Fruit fly (Drosophila melanogaster): Measurements from ENCODE around the gene CG17806.
A peak's percentile ranks its signal among the peaks of the same experiment; 100 is the strongest.

CG17806 gene

dm6 chr3R:17810951-17811706, 8.1 kb upstream of the CG17806 start, which contains the start of the genes Alg1 and tinc (continued):
- peak; percentile 33 for TF ChIP-seq tin (GFP tag; optimal IDR thresholded peaks at IDR 0.05)
- TF ChIP-seq gsb-n (tag; optimal IDR thresholded peaks at IDR 0.05) = peak; percentile 52
- TF ChIP-seq CG33557 (GFP tag; optimal IDR thresholded peaks at IDR 0.05) = peak; percentile 55
- TF ChIP-seq sug (tag; optimal IDR thresholded peaks at IDR 0.05) = peak; percentile 84
- peak; percentile 64 for TF ChIP-seq trem (tag; optimal IDR thresholded peaks at IDR 0.05)
- TF ChIP-seq Meics (GFP tag; optimal IDR thresholded peaks at IDR 0.05) = peak; percentile 67
- no peak for TF ChIP-seq ro (GFP tag; IDR thresholded peaks at IDR 0.05)
- 0 out of 2 replicates have a peak, but pooled peaks have one; percentile 26 for TF ChIP-seq ranshi (GFP tag; IDR thresholded peaks at IDR 0.05)
- peak; percentile 21 for TF ChIP-seq kay (GFP tag; optimal IDR thresholded peaks at IDR 0.05)
- TF ChIP-seq Adf1 (GFP tag; IDR thresholded peaks at IDR 0.05) = no peak
- peak; percentile 73 for TF ChIP-seq CG10543 (GFP tag; optimal IDR thresholded peaks at IDR 0.05)
- TF ChIP-seq CG15269 (tag; optimal IDR thresholded peaks at IDR 0.05) = peak; percentile 83
- no peak for TF ChIP-seq ac (GFP tag; optimal IDR thresholded peaks at IDR 0.05)
- no peak for TF ChIP-seq nerfin-2 (GFP tag; IDR thresholded peaks at IDR 0.05; ENCODE audit: partially characterized antibody)
- TF ChIP-seq CG17328 (GFP tag; IDR thresholded peaks at IDR 0.05) = no peak
- peak; percentile 60 for TF ChIP-seq CG1603 (tag; optimal IDR thresholded peaks at IDR 0.05)
- TF ChIP-seq CG32767 (GFP tag; IDR thresholded peaks at IDR 0.05) = peak; percentile 13; the same call in 1 of the 2 replicates
- peak; percentile 19 for TF ChIP-seq CG18764 (GFP tag; optimal IDR thresholded peaks at IDR 0.05)
- no peak for TF ChIP-seq CG7928 (GFP tag; optimal IDR thresholded peaks at IDR 0.05)
- no peak for TF ChIP-seq fd64A (GFP tag; optimal IDR thresholded peaks at IDR 0.05)
- peak; percentile 72 for TF ChIP-seq CG7556 (GFP tag; optimal IDR thresholded peaks at IDR 0.05)
- TF ChIP-seq fd96Cb (tag; optimal IDR thresholded peaks at IDR 0.05) = peak; percentile 37
- peak; percentile 68 for TF ChIP-seq CG10979 (tag; optimal IDR thresholded peaks at IDR 0.05)
- peak; percentile 36 for TF ChIP-seq CG2116 (GFP tag; optimal IDR thresholded peaks at IDR 0.05)
- no peak for TF ChIP-seq CkIIα-i1 (GFP tag; IDR thresholded peaks at IDR 0.05)
- no peak for TF ChIP-seq btn (GFP tag; optimal IDR thresholded peaks at IDR 0.05)
- TF ChIP-seq mld (GFP tag; IDR thresholded peaks at IDR 0.05; ENCODE audit: partially characterized antibody) = no peak
- peak; percentile 59 for TF ChIP-seq Sox100B (GFP tag; optimal IDR thresholded peaks at IDR 0.05)
- TF ChIP-seq CG3163 (GFP tag; optimal IDR thresholded peaks at IDR 0.05) = no peak
- no peak for TF ChIP-seq chinmo (GFP tag; IDR thresholded peaks at IDR 0.05; ENCODE audit: partially characterized antibody)
- TF ChIP-seq sna (GFP tag; IDR thresholded peaks at IDR 0.05; ENCODE audit: partially characterized antibody) = no peak
- 0 out of 3 replicates have a peak, but pooled peaks have one; percentile 8 for TF ChIP-seq CG6791 (GFP tag; IDR thresholded peaks at IDR 0.05; ENCODE audit: partially characterized antibody)
- TF ChIP-seq Trl (optimal IDR thresholded peaks at IDR 0.05) = no peak
- peak; percentile 45 for TF ChIP-seq Trl (GFP tag; optimal IDR thresholded peaks at IDR 0.05)
- TF ChIP-seq Abd-B (GFP tag; optimal IDR thresholded peaks at IDR 0.05) = peak; percentile 8
- no peak for TF ChIP-seq CG10274 (GFP tag; optimal IDR thresholded peaks at IDR 0.05)
- TF ChIP-seq CG1024 (GFP tag; IDR thresholded peaks at IDR 0.05) = no peak
- peak; percentile 63 for TF ChIP-seq CG17385 (GFP tag; optimal IDR thresholded peaks at IDR 0.05)
- TF ChIP-seq ab (GFP tag; optimal IDR thresholded peaks at IDR 0.05) = no peak
- no peak; the same call in 1 of the 2 replicates for TF ChIP-seq Scr (GFP tag; IDR thresholded peaks at IDR 0.05; ENCODE audit: partially characterized antibody)
- no peak for TF ChIP-seq CG14441 (GFP tag; IDR thresholded peaks at IDR 0.05)
- TF ChIP-seq Taf1 (GFP tag; IDR thresholded peaks at IDR 0.05) = peak; percentile 60
- no peak for TF ChIP-seq tll (GFP tag; optimal IDR thresholded peaks at IDR 0.05)
- TF ChIP-seq CG4617 (GFP tag; optimal IDR thresholded peaks at IDR 0.05; ENCODE audit: borderline replicate concordance) = peak; percentile 47
- no peak for TF ChIP-seq BtbVII (GFP tag; optimal IDR thresholded peaks at IDR 0.05)
- peak; percentile 87 for TF ChIP-seq CG13424 (tag; optimal IDR thresholded peaks at IDR 0.05)
- TF ChIP-seq Side (GFP tag; optimal IDR thresholded peaks at IDR 0.05) = peak; percentile 4
- TF ChIP-seq D19A (tag; optimal IDR thresholded peaks at IDR 0.05) = peak; percentile 68
- peak; percentile 41 for TF ChIP-seq al (GFP tag; IDR thresholded peaks at IDR 0.05)
